Worm (Caenorhabditis elegans) whole organism, L1 larva: ENCODE data around the gene frm-3.

Source experiments
- mdl-1 ChIP-seq, 2 experiments: fragments of 150-350 bp; optimal IDR thresholded peaks; 2 replicates each; lab custom pipeline; 2014 to 2017; ENCODE audit warnings: missing biosample characterization in 2 of 2, missing genetic modification characterization in 2 of 2, inconsistent platforms in 1 of 2
- nhr-11 ChIP-seq: fragments of 150-350 bp; optimal IDR thresholded peaks from 2 replicates; lab custom pipeline; 2014; ENCODE audit warnings: missing biosample characterization, missing genetic modification characterization
- nhr-71 ChIP-seq: sonication (generic microtip); optimal IDR thresholded peaks from 2 replicates; lab custom pipeline; 2016; ENCODE audit warnings: mild to moderate bottlenecking, missing genetic modification characterization, moderate library complexity, missing compliant biosample characterization
- skn-1 ChIP-seq: fragments of 150-350 bp; optimal IDR thresholded peaks from 2 replicates; lab custom pipeline; 2014; ENCODE audit warnings: missing biosample characterization, missing genetic modification characterization
- sox-4 ChIP-seq: sonication (generic microtip); optimal IDR thresholded peaks from 2 replicates; lab custom pipeline; 2016; ENCODE audit warnings: missing genetic modification characterization, missing compliant biosample characterization
- ztf-11 ChIP-seq, 2 experiments: sonication (generic microtip); optimal IDR thresholded peaks; 2 replicates each; lab custom pipeline; 2016 to 2017; ENCODE audit warnings: missing genetic modification characterization in 2 of 2, missing biosample characterization in 1 of 2, missing compliant biosample characterization in 1 of 2

ce11 chrX:11555046-11555445 lies 17.3 kb upstream of the frm-3 start:
- TF ChIP-seq nhr-11 (tag; lab: Kevin White, UChicago) (no peak), nhr-71 (no peak), sox-4 (tag; lab: Kevin White, UChicago) (no peak), ztf-11 (tag; optimal IDR thresholded peaks at IDR 0.05; lab: Kevin White, UChicago) (no peak), skn-1 (no peak), mdl-1 (tag; optimal IDR thresholded peaks at IDR 0.05; lab: Kevin White, UChicago) (no peak)
